Fruit fly (Drosophila melanogaster): ENCODE measurements around the gene CG10702.

DNA sequence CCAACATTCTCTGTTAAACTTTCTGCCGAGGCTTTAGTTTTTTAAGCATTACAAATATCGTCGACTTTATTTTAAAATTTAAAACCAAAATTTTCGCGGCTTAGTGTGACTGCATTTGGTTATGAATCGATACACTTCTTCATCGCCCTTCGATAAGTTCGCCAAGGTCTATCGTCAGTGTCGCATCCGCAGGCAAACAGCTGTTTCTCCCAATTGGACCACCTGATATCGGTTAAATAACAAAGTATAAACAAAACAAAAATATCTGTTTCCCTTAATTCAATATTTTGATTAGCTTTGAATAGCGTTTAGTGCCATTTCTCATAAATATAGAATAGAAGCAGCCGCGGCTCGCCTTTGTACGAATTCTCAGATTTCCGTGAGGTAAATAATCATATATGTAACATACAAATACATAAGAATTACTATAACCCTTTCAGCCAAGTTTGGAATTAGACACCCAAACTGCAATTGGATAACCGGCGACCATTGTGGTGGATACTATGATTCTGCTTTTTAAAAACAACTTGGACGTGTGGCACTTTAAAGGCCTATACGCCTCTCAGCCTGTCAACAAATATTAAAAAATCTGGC lies 44.6 kb upstream of the CG10702 start, which contains the start of gene CG10561:
- TF ChIP-seq cnc (optimal IDR thresholded peaks at IDR 0.05): no peak
- no peak for TF ChIP-seq CG14711 (tag; optimal IDR thresholded peaks at IDR 0.05)
- no peak for TF ChIP-seq CG7101 (tag; optimal IDR thresholded peaks at IDR 0.05)
- no peak for TF ChIP-seq pad (GFP tag; optimal IDR thresholded peaks at IDR 0.05)
- no peak for TF ChIP-seq ovo (GFP tag; optimal IDR thresholded peaks at IDR 0.05)
- TF ChIP-seq Crg-1 (GFP tag; optimal IDR thresholded peaks at IDR 0.05): no peak
- no peak for TF ChIP-seq kay (GFP tag; ENCODE audit: borderline replicate concordance)
- no peak for TF ChIP-seq CG11617 (GFP tag; optimal IDR thresholded peaks at IDR 0.05)
- TF ChIP-seq bab1 (GFP tag; optimal IDR thresholded peaks at IDR 0.05): peak; percentile 70
